Fruit fly (Drosophila melanogaster): ENCODE results near the gene Hsc70-4.

- peak in 1 of 2 experiments; percentile 24 for TF ChIP-seq CTCF (optimal IDR thresholded peaks at IDR 0.05)
- no peak for TF ChIP-seq CG8478 (optimal IDR thresholded peaks at IDR 0.05)
Measured at dm6 chr3R:15208712-15209499, 33.6 kb upstream of the Hsc70-4 start, which contains the start of the genes Spn88Eb and Mau2.

Data from S2 (cell line).